Fruit fly (Drosophila melanogaster): ENCODE measurements around the gene CG11403.

CG11403 gene

dm6 chrX:1272848-1273247, 33.2 kb upstream of the CG11403 start (continued):
- TF ChIP-seq CG8290 (GFP tag; optimal IDR thresholded peaks at IDR 0.05) = no peak
- TF ChIP-seq CG8290 (tag; optimal IDR thresholded peaks at IDR 0.05) = no peak
- no peak for TF ChIP-seq stwl (tag; optimal IDR thresholded peaks at IDR 0.05)
- TF ChIP-seq nau (GFP tag; optimal IDR thresholded peaks at IDR 0.05) = no peak
- peak; percentile 56 for TF ChIP-seq CG1603 (tag; optimal IDR thresholded peaks at IDR 0.05)
- no peak for TF ChIP-seq CG13287 (GFP tag; IDR thresholded peaks at IDR 0.05; ENCODE audit: partially characterized antibody)
- TF ChIP-seq Hmr (GFP tag; optimal IDR thresholded peaks at IDR 0.05) = peak; percentile 60
- TF ChIP-seq CG13775 (GFP tag; optimal IDR thresholded peaks at IDR 0.05) = peak; percentile 55
- peak; percentile 39 for TF ChIP-seq CG16863 (GFP tag; optimal IDR thresholded peaks at IDR 0.05)
- TF ChIP-seq amos (GFP tag; IDR thresholded peaks at IDR 0.05; ENCODE audit: partially characterized antibody) = no peak
- no peak for TF ChIP-seq CG10959 (GFP tag; IDR thresholded peaks at IDR 0.05)
- TF ChIP-seq CG13296 (GFP tag; optimal IDR thresholded peaks at IDR 0.05) = no peak
- TF ChIP-seq inv (GFP tag; IDR thresholded peaks at IDR 0.05; ENCODE audit: partially characterized antibody) = no peak
- TF ChIP-seq CG1233 (GFP tag; optimal IDR thresholded peaks at IDR 0.05) = peak; percentile 27
- no peak for TF ChIP-seq bowl (GFP tag; IDR thresholded peaks at IDR 0.05)
- peak; percentile 13 for TF ChIP-seq CG1602 (GFP tag; optimal IDR thresholded peaks at IDR 0.05)
- no peak for TF ChIP-seq Trl (optimal IDR thresholded peaks at IDR 0.05)
- peak; percentile 37 for TF ChIP-seq Trl (GFP tag; optimal IDR thresholded peaks at IDR 0.05)
- TF ChIP-seq hbn (GFP tag; IDR thresholded peaks at IDR 0.05; ENCODE audit: partially characterized antibody) = no peak
- TF ChIP-seq CG6765 (GFP tag; optimal IDR thresholded peaks at IDR 0.05) = no peak
- TF ChIP-seq CG6854 (GFP tag; optimal IDR thresholded peaks at IDR 0.05) = no peak
- no peak for TF ChIP-seq bigmax (GFP tag; optimal IDR thresholded peaks at IDR 0.05)
- TF ChIP-seq CG13123 (GFP tag; optimal IDR thresholded peaks at IDR 0.05) = peak; percentile 2
- peak; percentile 66 for TF ChIP-seq CG11504 (tag; optimal IDR thresholded peaks at IDR 0.05)
- TF ChIP-seq CG16813 (GFP tag; IDR thresholded peaks at IDR 0.05; ENCODE audit: partially characterized antibody) = no peak
- TF ChIP-seq ems (GFP tag; optimal IDR thresholded peaks at IDR 0.05) = peak; percentile 13
- TF ChIP-seq Abd-B (GFP tag; optimal IDR thresholded peaks at IDR 0.05) = peak; percentile 44
- peak; percentile 42; the same call in 1 of the 2 replicates for TF ChIP-seq peb (GFP tag; IDR thresholded peaks at IDR 0.05)
- peak; percentile 64 for TF ChIP-seq grau (tag; optimal IDR thresholded peaks at IDR 0.05)
- TF ChIP-seq lbe (GFP tag; optimal IDR thresholded peaks at IDR 0.05) = no peak
- TF ChIP-seq CG33213 (GFP tag; optimal IDR thresholded peaks at IDR 0.05) = no peak
- TF ChIP-seq Sry-δ (GFP tag; optimal IDR thresholded peaks at IDR 0.05) = no peak
- TF ChIP-seq ab (GFP tag; optimal IDR thresholded peaks at IDR 0.05) = no peak
- TF ChIP-seq CG2120 (GFP tag; optimal IDR thresholded peaks at IDR 0.05) = peak; percentile 74
- TF ChIP-seq CG2678 (tag; optimal IDR thresholded peaks at IDR 0.05) = peak; percentile 72
- TF ChIP-seq GATAe (GFP tag; conservative IDR thresholded peaks at IDR 0.05) = no peak
- TF ChIP-seq CG14710 (tag; optimal IDR thresholded peaks at IDR 0.05) = peak; percentile 43
- TF ChIP-seq insv (GFP tag; optimal IDR thresholded peaks at IDR 0.05) = no peak
- TF ChIP-seq CoRest (tag; optimal IDR thresholded peaks at IDR 0.05) = peak; percentile 42
- no peak for TF ChIP-seq CG7963 (GFP tag; IDR thresholded peaks at IDR 0.05; ENCODE audit: partially characterized antibody)
- TF ChIP-seq CG10979 (tag; optimal IDR thresholded peaks at IDR 0.05) = peak; percentile 67
- TF ChIP-seq otp (GFP tag; IDR thresholded peaks at IDR 0.05) = no peak
- TF ChIP-seq CG17385 (GFP tag; optimal IDR thresholded peaks at IDR 0.05) = peak; percentile 60
- TF ChIP-seq CG31224 (GFP tag; IDR thresholded peaks at IDR 0.05) = no peak
- peak; percentile 41 for TF ChIP-seq CG10267 (tag; optimal IDR thresholded peaks at IDR 0.05)
- no peak for TF ChIP-seq CG7745 (tag; optimal IDR thresholded peaks at IDR 0.05)
- TF ChIP-seq Atf6 (GFP tag; IDR thresholded peaks at IDR 0.05) = peak; percentile 58; the same call in 1 of the 2 replicates
- TF ChIP-seq Dref (GFP tag; IDR thresholded peaks at IDR 0.05) = no peak
- peak; percentile 36 for TF ChIP-seq CG10654 (GFP tag; optimal IDR thresholded peaks at IDR 0.05)
